Fruit fly (Drosophila melanogaster): ENCODE data around the gene Samuel.

Gene Samuel

dm6 chr2L:11057333-11058110 lies 9.3 kb downstream of the Samuel start (continued):
- TF ChIP-seq Nf-YB (GFP tag; optimal IDR thresholded peaks at IDR 0.05) = peak; percentile 45
- no peak for TF ChIP-seq CG3995 (GFP tag; optimal IDR thresholded peaks at IDR 0.05)
- peak; percentile 49 for TF ChIP-seq CG2116 (GFP tag; optimal IDR thresholded peaks at IDR 0.05)
- peak; percentile 94 for TF ChIP-seq row (GFP tag; IDR thresholded peaks at IDR 0.05)
- peak; percentile 44; the same call in 1 of the 2 replicates for TF ChIP-seq danr (GFP tag; IDR thresholded peaks at IDR 0.05)
- peak; percentile 45; the same call in 1 of the 2 replicates for TF ChIP-seq Taf1 (GFP tag; IDR thresholded peaks at IDR 0.05)
- no peak for TF ChIP-seq psq (GFP tag; optimal IDR thresholded peaks at IDR 0.05)
- TF ChIP-seq CG18476 (GFP tag; optimal IDR thresholded peaks at IDR 0.05) = no peak
- TF ChIP-seq CG13775 (GFP tag; optimal IDR thresholded peaks at IDR 0.05) = peak; percentile 71
- peak; percentile 80 for TF ChIP-seq CG3847 (GFP tag; IDR thresholded peaks at IDR 0.05)
- peak; percentile 26 for TF ChIP-seq Dip3 (GFP tag; optimal IDR thresholded peaks at IDR 0.05)
- peak; percentile 33 for TF ChIP-seq Max (GFP tag; optimal IDR thresholded peaks at IDR 0.05)
- TF ChIP-seq gt (GFP tag; IDR thresholded peaks at IDR 0.05) = no peak
- TF ChIP-seq shn (GFP tag; optimal IDR thresholded peaks at IDR 0.05) = peak; percentile 68
- peak; percentile 72 for TF ChIP-seq al (GFP tag; IDR thresholded peaks at IDR 0.05)
- peak; percentile 44; the same call in 1 of the 2 replicates for TF ChIP-seq cas (GFP tag; IDR thresholded peaks at IDR 0.05)
- no peak for TF ChIP-seq pan (optimal IDR thresholded peaks at IDR 0.05)
- peak in 1 of 2 experiments; percentile 63 for TF ChIP-seq pan (GFP tag; optimal IDR thresholded peaks at IDR 0.05 in 1 of 2, IDR thresholded peaks at IDR 0.05 in 1 of 2)
- TF ChIP-seq pnt (GFP tag; optimal IDR thresholded peaks at IDR 0.05) = peak; percentile 84
- peak; percentile 79 for TF ChIP-seq seq (GFP tag; IDR thresholded peaks at IDR 0.05)
- TF ChIP-seq lbe (GFP tag; optimal IDR thresholded peaks at IDR 0.05) = peak; percentile 28
- peak; percentile 23 for TF ChIP-seq CG1647 (GFP tag; optimal IDR thresholded peaks at IDR 0.05)
- TF ChIP-seq zfh1 (GFP tag; IDR thresholded peaks at IDR 0.05) = peak; percentile 68; the same call in 2 of the 3 replicates
- peak; percentile 19 for TF ChIP-seq YL-1 (GFP tag; optimal IDR thresholded peaks at IDR 0.05)
- peak; percentile 81 for TF ChIP-seq Meics (GFP tag; optimal IDR thresholded peaks at IDR 0.05)
- TF ChIP-seq amos (GFP tag; IDR thresholded peaks at IDR 0.05; ENCODE audit: partially characterized antibody) = no peak; the same call in 1 of the 2 replicates
- TF ChIP-seq CG33213 (GFP tag; optimal IDR thresholded peaks at IDR 0.05) = no peak
- TF ChIP-seq CG7372 (GFP tag; IDR thresholded peaks at IDR 0.05) = peak; percentile 58
- no peak for TF ChIP-seq en (GFP tag; optimal IDR thresholded peaks at IDR 0.05)
- TF ChIP-seq CG2875 (GFP tag; optimal IDR thresholded peaks at IDR 0.05) = peak; percentile 60
- no peak for TF ChIP-seq CG4360 (GFP tag; IDR thresholded peaks at IDR 0.05)
- TF ChIP-seq p53 (GFP tag; optimal IDR thresholded peaks at IDR 0.05) = no peak
- no peak for TF ChIP-seq HLHmδ (GFP tag; optimal IDR thresholded peaks at IDR 0.05)
- peak; percentile 72 for TF ChIP-seq CG11247 (GFP tag; IDR thresholded peaks at IDR 0.05)
- peak; percentile 56 for TF ChIP-seq CG18599 (GFP tag; optimal IDR thresholded peaks at IDR 0.05)
- TF ChIP-seq Xrp1 (GFP tag; IDR thresholded peaks at IDR 0.05) = peak; percentile 49
- no peak for TF ChIP-seq Sry-δ (GFP tag; optimal IDR thresholded peaks at IDR 0.05)
- TF ChIP-seq br (optimal IDR thresholded peaks at IDR 0.05) = no peak
- no peak for TF ChIP-seq ash1 (GFP tag; optimal IDR thresholded peaks at IDR 0.05)
- peak; percentile 43 to 86 for TF ChIP-seq dpn (GFP tag; optimal IDR thresholded peaks at IDR 0.05)
- TF ChIP-seq CG13894 (tag; optimal IDR thresholded peaks at IDR 0.05) = no peak
- peak; percentile 56; the same call in 1 of the 2 replicates for TF ChIP-seq Bgb (GFP tag; IDR thresholded peaks at IDR 0.05; ENCODE audit: partially characterized antibody)
- TF ChIP-seq Drgx (GFP tag; IDR thresholded peaks at IDR 0.05) = no peak; the same call in 1 of the 2 replicates
- TF ChIP-seq tna (GFP tag; IDR thresholded peaks at IDR 0.05; ENCODE audit: partially characterized antibody) = no peak
- peak; percentile 64 for TF ChIP-seq wdn (GFP tag; IDR thresholded peaks at IDR 0.05)
- peak; percentile 51 for TF ChIP-seq CG3281 (GFP tag; optimal IDR thresholded peaks at IDR 0.05)
- peak; percentile 72 for TF ChIP-seq NC2β (GFP tag; optimal IDR thresholded peaks at IDR 0.05)
- TF ChIP-seq CG18764 (GFP tag; optimal IDR thresholded peaks at IDR 0.05) = no peak
- TF ChIP-seq CG42726 (GFP tag; IDR thresholded peaks at IDR 0.05; ENCODE audit: partially characterized antibody) = no peak
- peak; percentile 47 for TF ChIP-seq Camta (GFP tag; optimal IDR thresholded peaks at IDR 0.05)

Data from whole organism, embryonic.